Fruit fly (Drosophila melanogaster): ENCODE measurements around the gene eater.

eater gene

dm6 chr3R:27131408-27131807 lies 31.9 kb upstream of the eater start (continued):
- TF ChIP-seq unpg (GFP tag; optimal IDR thresholded peaks at IDR 0.05) (peak; percentile 35), fu2 (GFP tag; optimal IDR thresholded peaks at IDR 0.05) (no peak), trem (tag; optimal IDR thresholded peaks at IDR 0.05) (no peak), CG12071 (GFP tag; optimal IDR thresholded peaks at IDR 0.05) (peak; percentile 66), CG2875 (GFP tag; optimal IDR thresholded peaks at IDR 0.05) (peak; percentile 32), dan (GFP tag; IDR thresholded peaks at IDR 0.05) (no peak), CG9609 (GFP tag; optimal IDR thresholded peaks at IDR 0.05) (no peak), Lpt (GFP tag; optimal IDR thresholded peaks at IDR 0.05) (no peak), br (optimal IDR thresholded peaks at IDR 0.05) (no peak), CG11085 (GFP tag; IDR thresholded peaks at IDR 0.05) (peak; percentile 46; the same call in 1 of the 2 replicates), mirr (GFP tag; optimal IDR thresholded peaks at IDR 0.05) (peak; percentile 54), CG14965 (GFP tag; optimal IDR thresholded peaks at IDR 0.05; ENCODE audit: borderline replicate concordance) (no peak), Spps (tag; optimal IDR thresholded peaks at IDR 0.05) (no peak), ap (GFP tag; IDR thresholded peaks at IDR 0.05) (no peak), ATbp (GFP tag; optimal IDR thresholded peaks at IDR 0.05) (peak; percentile 63), lbe (GFP tag; optimal IDR thresholded peaks at IDR 0.05) (no peak), Hr51 (GFP tag; optimal IDR thresholded peaks at IDR 0.05) (peak in 1 of 2 experiments; percentile 23), CoRest (tag; optimal IDR thresholded peaks at IDR 0.05) (peak; percentile 1), Atf6 (GFP tag; IDR thresholded peaks at IDR 0.05) (peak; percentile 84), tll (GFP tag; optimal IDR thresholded peaks at IDR 0.05) (no peak), Xbp1 (GFP tag; optimal IDR thresholded peaks at IDR 0.05) (no peak), Bgb (GFP tag; IDR thresholded peaks at IDR 0.05; ENCODE audit: partially characterized antibody) (no peak), CG10462 (GFP tag; optimal IDR thresholded peaks at IDR 0.05) (no peak), D (optimal IDR thresholded peaks at IDR 0.05) (no peak), D (GFP tag; optimal IDR thresholded peaks at IDR 0.05) (no peak), CG5245 (GFP tag; optimal IDR thresholded peaks at IDR 0.05) (no peak), CG16863 (GFP tag; optimal IDR thresholded peaks at IDR 0.05) (no peak), ara (GFP tag; IDR thresholded peaks at IDR 0.05) (no peak), NK7.1 (GFP tag; optimal IDR thresholded peaks at IDR 0.05) (no peak), Doc3 (GFP tag; IDR thresholded peaks at IDR 0.05; ENCODE audit: partially characterized antibody) (no peak), CG12942 (GFP tag; optimal IDR thresholded peaks at IDR 0.05) (no peak), Hsf (GFP tag; optimal IDR thresholded peaks at IDR 0.05) (no peak), Mad (GFP tag; optimal IDR thresholded peaks at IDR 0.05) (no peak), Nf-YA (GFP tag; IDR thresholded peaks at IDR 0.05) (no peak), Ssrp (tag; optimal IDR thresholded peaks at IDR 0.05) (no peak), Poxn (GFP tag; IDR thresholded peaks at IDR 0.05) (no peak), dysf (GFP tag; IDR thresholded peaks at IDR 0.05) (peak; percentile 55; the same call in 1 of the 3 replicates), CG7839 (tag; optimal IDR thresholded peaks at IDR 0.05) (no peak), CG12219 (GFP tag; optimal IDR thresholded peaks at IDR 0.05) (peak; percentile 16), Lhr (GFP tag; optimal IDR thresholded peaks at IDR 0.05) (no peak), Eip74EF (GFP tag; optimal IDR thresholded peaks at IDR 0.05) (no peak), gcm (GFP tag; optimal IDR thresholded peaks at IDR 0.05) (no peak), nmo (GFP tag; optimal IDR thresholded peaks at IDR 0.05) (no peak), odd (GFP tag; optimal IDR thresholded peaks at IDR 0.05) (peak; percentile 36), CG7928 (GFP tag; optimal IDR thresholded peaks at IDR 0.05) (peak; percentile 9), Stat92E (GFP tag; optimal IDR thresholded peaks at IDR 0.05) (no peak), sr (GFP tag; IDR thresholded peaks at IDR 0.05) (no peak), Bdp1 (GFP tag; optimal IDR thresholded peaks at IDR 0.05) (no peak), jigr1 (GFP tag; IDR thresholded peaks at IDR 0.05) (no peak), ERR (GFP tag; optimal IDR thresholded peaks at IDR 0.05) (peak; percentile 47), knrl (GFP tag; IDR thresholded peaks at IDR 0.05; ENCODE audit: partially characterized antibody) (no peak)
